Worm (Caenorhabditis elegans): Measurements from ENCODE around the gene srw-72.

DNA sequence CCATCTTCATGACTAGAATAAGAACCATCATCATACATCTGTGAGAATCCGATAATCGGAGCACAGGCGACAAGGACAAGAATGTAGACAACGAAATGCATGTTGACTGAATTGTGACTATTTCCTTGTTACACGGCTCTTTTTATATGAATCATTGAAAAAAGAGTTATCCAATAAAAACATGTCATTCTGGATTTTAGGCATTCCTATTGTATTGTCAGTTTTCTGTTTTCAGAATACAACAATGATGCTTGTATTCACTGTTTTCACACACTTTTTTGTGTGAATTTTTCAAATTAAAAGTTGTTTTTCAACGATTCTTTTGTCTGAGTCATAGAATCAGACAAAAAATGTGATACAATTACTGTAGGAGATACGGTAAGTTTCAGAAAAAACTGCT lies 30.4 kb upstream of the srw-72 start, which contains the start of gene F20E11.18:
- TF ChIP-seq ztf-4 (tag; optimal IDR thresholded peaks at IDR 0.05) (no peak), lin-15B (tag; optimal IDR thresholded peaks at IDR 0.05) (no peak), lsy-12 (tag; optimal IDR thresholded peaks at IDR 0.05) (no peak), snpc-4 (tag; optimal IDR thresholded peaks at IDR 0.05) (no peak), daf-12 (tag; optimal IDR thresholded peaks at IDR 0.05) (no peak), aly-2 (tag; optimal IDR thresholded peaks at IDR 0.05) (no peak), pqm-1 (tag; optimal IDR thresholded peaks at IDR 0.05) (no peak), jun-1 (tag; optimal IDR thresholded peaks at IDR 0.05) (no peak), nhr-11 (tag; optimal IDR thresholded peaks at IDR 0.05) (no peak)
